Worm (Caenorhabditis elegans) whole organism, late embryonic: ENCODE measurements around the gene R10D12.7.

Experiments
- ceh-24 ChIP-seq: sonication (generic microtip); optimal IDR thresholded peaks from 2 replicates; lab custom pipeline; 2016; ENCODE audit warnings: mild to moderate bottlenecking, missing genetic modification characterization, missing compliant biosample characterization
- dve-1 ChIP-seq: sonication (generic microtip); optimal IDR thresholded peaks from 2 replicates; lab custom pipeline; 2017; ENCODE audit warnings: antibody characterized with exemption, mild to moderate bottlenecking, missing genetic modification characterization, missing compliant biosample characterization
- hlh-15 ChIP-seq: sonication (generic microtip); optimal IDR thresholded peaks from 2 replicates; lab custom pipeline; 2016; ENCODE audit warnings: missing genetic modification characterization, missing compliant biosample characterization
- lim-6 ChIP-seq: sonication (generic microtip); optimal IDR thresholded peaks from 2 replicates; lab custom pipeline; 2016; ENCODE audit warnings: missing genetic modification characterization, missing compliant biosample characterization
- nfya-1 ChIP-seq: sonication (generic microtip); optimal IDR thresholded peaks from 2 replicates; lab custom pipeline; 2017; ENCODE audit warnings: missing genetic modification characterization, mild to moderate bottlenecking, missing compliant biosample characterization, antibody characterized with exemption, moderate library complexity

- no peak for TF ChIP-seq lim-6 (tag; lab: Kevin White, UChicago)
- TF ChIP-seq hlh-15, result no peak
- no peak for TF ChIP-seq ceh-24 (tag; lab: Kevin White, UChicago)
- no peak for TF ChIP-seq dve-1 (tag; lab: Kevin White, UChicago)
- no peak for TF ChIP-seq nfya-1
Observed at ce11 chrV:13906166-13906565, 43.7 kb upstream of the R10D12.7 start, which contains the start of gene stdh-1.
